Fruit fly (Drosophila melanogaster) whole organism, larva: ENCODE measurements around the gene Ulp1.

Experiments
- noc ChIP-seq: fragments of 200-800 bp; sonication (Bioruptor generic); optimal IDR thresholded peaks from 3 replicates; lab custom pipeline; 2019; ENCODE audit warnings: missing biosample characterization, mild to moderate bottlenecking, missing genetic modification characterization, moderate library complexity

The Ulp1 gene

DNA sequence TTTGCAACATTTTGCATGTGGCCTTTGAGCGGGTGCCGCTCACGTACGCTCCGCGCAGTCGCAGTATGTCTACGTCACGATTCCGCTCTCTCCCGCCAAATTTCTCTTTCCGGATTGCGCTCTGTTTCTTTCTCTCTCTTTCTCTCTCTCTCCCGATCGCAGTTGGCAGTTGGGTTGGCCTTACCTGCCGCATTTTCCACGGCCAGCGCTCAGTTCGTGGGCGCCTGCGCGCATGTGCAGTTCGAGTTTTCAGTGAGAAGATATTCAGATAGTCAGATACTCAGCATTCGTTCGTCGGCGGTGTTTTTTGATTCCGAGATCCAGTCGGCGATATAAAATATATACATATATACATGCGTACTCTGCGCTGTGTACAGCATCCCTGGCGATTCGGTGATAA is 12.4 kb upstream of the Ulp1 start, which contains the start of gene CG7884:
Gene CG7884 (plus strand): TSS at position 208 of the 400 bp plus-strand sequence.
- TF ChIP-seq noc, result no peak

dm6 chrX:19216671-19217070 is 8.7 kb upstream of the Ulp1 start:
- peak; percentile 70 for TF ChIP-seq noc

DNA sequence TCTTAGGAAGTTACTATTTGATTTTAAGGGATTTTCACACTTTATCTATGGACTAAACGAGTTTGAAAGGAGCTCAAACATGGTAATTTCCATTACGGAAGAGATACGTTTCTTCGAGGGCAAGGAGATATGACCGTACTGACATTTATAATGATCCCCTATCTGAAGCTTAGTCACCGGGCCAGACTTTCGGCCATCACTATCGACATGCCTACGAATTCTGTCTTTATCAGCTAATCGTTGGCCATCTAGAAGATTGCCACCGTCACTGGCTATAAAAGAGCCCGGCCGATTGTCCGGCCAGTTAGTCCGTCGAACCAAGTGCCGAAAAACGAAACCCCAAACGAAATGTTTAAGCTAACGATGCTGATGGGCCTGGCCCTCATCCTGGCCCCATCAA is 7.2 kb upstream of the Ulp1 start, which contains the start of gene Muc18B:
Gene Muc18B (plus strand): TSS at position 301 of the 400 bp plus-strand sequence.
- no peak for TF ChIP-seq noc

DNA sequence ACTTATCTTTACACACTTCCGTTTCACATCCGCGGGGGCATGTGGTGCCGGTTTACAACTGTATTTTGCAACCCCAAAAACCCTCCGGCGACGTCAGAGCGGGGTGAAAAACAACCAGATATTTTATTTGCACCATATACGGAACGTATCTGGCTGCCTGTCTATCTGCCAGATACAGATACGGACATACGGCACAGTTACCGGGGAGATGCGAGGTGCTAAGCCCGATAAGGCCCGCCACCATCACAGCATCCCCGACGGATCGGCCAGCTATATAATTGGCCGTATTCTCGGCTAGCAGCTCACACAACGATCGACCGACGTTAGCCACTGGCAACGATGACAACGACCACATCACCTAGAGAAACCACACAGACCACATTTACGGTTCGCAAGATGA is 5.0 kb upstream of the Ulp1 start, which contains the start of gene Mur18B:
Gene Mur18B (plus strand): TSS at position 301 of the 400 bp plus-strand sequence.
- TF ChIP-seq noc, result no peak

DNA sequence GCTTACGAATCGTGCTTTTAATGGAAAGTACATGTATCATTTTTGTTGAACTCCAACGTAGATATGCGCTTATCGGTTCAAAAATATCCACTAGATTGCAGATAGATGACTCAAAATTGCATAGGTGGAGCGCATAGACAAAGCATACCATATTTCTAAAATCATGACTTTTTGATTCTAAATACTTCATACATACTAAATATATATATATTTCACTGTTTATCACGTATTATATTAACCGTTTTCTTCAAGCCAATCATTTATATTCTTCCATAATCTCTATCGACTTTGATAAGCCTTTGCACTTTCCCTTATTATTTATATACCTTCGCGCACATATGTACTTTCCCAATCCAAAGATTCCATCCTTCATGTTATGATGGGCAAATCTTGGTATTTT is 4.0 kb upstream of the Ulp1 start, which contains the start of gene CG14195:
Gene CG14195 (minus strand): TSS at position 101 of the 400 bp plus-strand sequence.
- TF ChIP-seq noc, result no peak

DNA sequence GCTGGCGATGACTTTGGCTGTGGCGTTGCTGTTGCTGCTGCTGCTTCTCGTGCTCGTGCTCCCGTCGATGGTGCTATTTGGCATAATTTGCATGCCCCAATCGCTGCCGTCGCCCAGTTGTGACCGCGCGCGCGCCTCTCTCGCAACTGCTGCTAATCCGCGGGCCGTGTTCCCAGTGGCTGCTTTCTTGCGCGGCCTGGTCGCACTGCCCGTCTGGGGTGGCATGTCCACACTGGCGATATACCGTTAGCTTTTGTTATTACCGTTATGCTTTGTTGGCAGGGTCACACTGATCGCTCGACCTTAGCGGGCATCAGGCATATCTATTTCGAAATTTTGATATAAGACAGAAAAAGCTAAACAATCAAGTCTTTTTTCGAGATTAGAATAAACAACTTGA is 6.4 kb downstream of the Ulp1 start, which contains the start of gene CG7990:
Gene CG7990 (minus strand): TSS at position 350 of the 400 bp plus-strand sequence.
- TF ChIP-seq noc, result no peak

dm6 chrX:19193336-19193735 is 14.7 kb downstream of the Ulp1 start, which contains the start of the genes CG7914 and CG14194:
Gene CG7914, minus strand, starts transcription at chrX:19193448.
Gene CG14194, plus strand, starts transcription at chrX:19193555.
- no peak for TF ChIP-seq noc

- no peak for TF ChIP-seq noc
Observed at dm6 chrX:19191597-19191996, 16.4 kb downstream of the Ulp1 start.

dm6 chrX:19191050-19191449 is 16.9 kb downstream of the Ulp1 start:
- no peak for TF ChIP-seq noc

- TF ChIP-seq noc, result no peak
Observed at dm6 chrX:19189903-19190302, 18.1 kb downstream of the Ulp1 start, which contains the start of gene HP1D3csd. Gene HP1D3csd, plus strand, starts transcription at chrX:19190214.

DNA sequence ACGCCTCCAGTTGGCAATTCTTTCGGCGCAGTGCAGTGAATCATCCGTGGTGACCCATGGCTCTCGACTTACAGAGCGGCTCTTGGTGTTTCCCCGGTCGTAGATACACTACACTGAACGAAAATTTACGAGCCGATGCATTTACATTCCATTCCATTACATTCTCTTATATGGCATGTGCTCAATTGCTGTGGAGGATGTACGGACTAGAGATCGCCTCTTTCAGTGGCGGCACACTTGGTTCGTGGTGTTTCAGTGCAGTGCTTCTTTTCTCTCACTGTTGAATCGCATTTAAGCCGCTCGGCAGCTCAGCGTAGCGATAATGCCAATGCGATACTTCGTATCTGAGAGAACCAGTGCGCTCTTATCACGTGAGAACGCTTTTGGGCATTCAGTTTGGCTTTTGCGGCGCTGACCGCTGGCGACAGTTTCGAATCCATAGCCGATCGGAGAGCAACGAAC is 20.3 kb downstream of the Ulp1 start, which contains the start of gene Mec2:
Gene Mec2 (plus strand): TSS at position 412 of the 462 bp plus-strand sequence.
- TF ChIP-seq noc, result peak; percentile 21

DNA sequence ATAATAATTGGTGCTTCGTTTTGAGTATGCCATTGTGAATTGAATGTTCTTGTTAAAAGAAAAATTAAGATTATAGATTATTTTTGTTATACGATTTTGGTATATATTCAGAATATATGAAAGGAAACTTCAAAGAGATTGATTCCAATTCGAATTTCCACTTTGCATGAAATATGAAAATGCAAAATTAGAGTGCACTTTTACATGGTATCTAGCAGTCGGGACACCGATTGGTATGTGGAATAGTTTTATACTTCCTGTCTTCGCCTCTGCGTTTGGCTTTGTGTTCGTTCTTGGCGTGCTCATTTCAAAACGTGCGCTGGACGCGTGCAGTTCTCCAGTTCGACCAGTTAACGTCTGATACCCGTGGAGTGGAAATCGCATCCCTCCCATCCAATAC is 24.9 kb downstream of the Ulp1 start, which contains the start of gene CG33253:
Gene CG33253 (plus strand): TSS at position 301 of the 400 bp plus-strand sequence.
- TF ChIP-seq noc, result no peak

DNA sequence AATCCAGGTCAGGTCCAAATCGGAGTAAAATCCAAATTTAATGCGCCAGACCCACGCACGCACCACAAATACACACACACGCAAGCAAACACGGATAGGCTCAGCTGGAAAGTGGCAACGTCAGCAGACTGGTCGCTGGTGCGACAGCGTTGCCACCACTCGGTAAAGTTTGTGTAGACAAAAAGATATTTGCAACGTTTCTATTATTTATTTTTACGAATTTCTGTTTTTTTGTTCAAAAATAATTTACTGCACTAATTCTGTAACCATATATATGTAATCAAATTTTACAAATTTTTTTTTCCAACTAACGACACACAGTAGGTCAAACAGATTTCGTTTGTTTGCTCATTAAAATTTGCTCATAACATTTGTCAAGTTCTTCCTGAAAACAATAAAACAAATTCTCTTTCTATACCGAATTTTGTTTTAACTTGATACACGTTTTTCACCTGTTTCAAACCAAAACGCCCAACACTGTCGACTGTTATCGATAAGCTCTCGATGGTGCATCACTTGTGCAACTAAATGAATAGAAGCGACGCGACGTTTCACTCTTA is 28.2 kb downstream of the Ulp1 start, which contains the start of the genes CG7556 and CG7453:
Gene CG7556 (minus strand): TSS at position 135 of the 560 bp plus-strand sequence.
Gene CG7453 (plus strand): TSS at position 478 of the 560 bp plus-strand sequence.
- TF ChIP-seq noc, result peak; percentile 69

- no peak for TF ChIP-seq noc
Observed at dm6 chrX:19174850-19175571, 33.0 kb downstream of the Ulp1 start, which contains the start of gene CG33939. Gene CG33939, minus strand, starts transcription at chrX:19174900.

dm6 chrX:19174092-19174491 is 33.9 kb downstream of the Ulp1 start:
- TF ChIP-seq noc, result peak; percentile 44

DNA sequence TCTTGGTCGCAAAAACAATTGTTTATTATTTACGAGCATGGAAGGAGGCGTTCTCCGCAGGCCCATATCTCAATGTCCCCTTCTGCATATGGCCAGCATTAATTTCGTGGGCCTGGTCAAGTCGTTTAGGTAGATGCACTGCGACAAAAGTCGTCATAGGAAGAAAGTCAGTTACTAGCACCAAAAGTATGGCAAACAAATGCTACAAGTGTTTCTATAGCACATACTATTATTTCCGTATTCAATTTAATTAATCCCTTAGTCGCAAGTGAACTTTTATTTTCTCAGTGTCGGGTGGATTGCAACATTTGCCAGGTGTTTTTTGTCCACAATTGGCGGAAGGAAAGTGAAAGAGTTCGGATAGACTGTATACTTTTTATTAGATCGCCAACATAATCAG is 35.0 kb downstream of the Ulp1 start:
- no peak for TF ChIP-seq noc

DNA sequence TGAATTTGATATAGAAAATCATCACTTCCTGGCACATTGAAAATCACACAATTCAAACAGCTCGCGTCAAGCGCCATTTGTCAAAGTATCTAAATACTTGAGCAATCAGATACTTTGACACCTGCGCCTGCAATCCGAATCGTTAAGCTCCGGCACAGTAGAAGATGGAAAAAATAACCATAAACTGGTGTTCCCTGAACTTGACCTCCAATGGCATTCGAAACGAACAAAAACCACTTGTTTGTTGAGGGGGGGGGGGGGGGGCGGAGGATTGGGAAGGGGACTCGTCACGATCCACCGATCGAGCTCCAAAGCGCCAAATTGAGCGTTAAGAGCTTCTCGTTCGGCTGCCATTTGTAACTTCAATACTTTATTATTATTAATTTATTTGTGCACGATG is 36.1 kb downstream of the Ulp1 start:
- TF ChIP-seq noc, result no peak
